Worm (Caenorhabditis elegans): ENCODE results near the gene str-16.

The str-16 gene

ce11 chrV:3288134-3288533, 51.5 kb downstream of the str-16 start:
- TF ChIP-seq jun-1 (tag; optimal IDR thresholded peaks at IDR 0.05) (no peak), elt-2 (tag; optimal IDR thresholded peaks at IDR 0.05) (no peak), fos-1 (tag; optimal IDR thresholded peaks at IDR 0.05) (no peak), snpc-4 (tag; optimal IDR thresholded peaks at IDR 0.05) (no peak), ztf-11 (tag; optimal IDR thresholded peaks at IDR 0.05) (no peak), ZK546.5 (tag; optimal IDR thresholded peaks at IDR 0.05) (no peak), nhr-77 (tag; optimal IDR thresholded peaks at IDR 0.05) (no peak), elt-3 (tag; optimal IDR thresholded peaks at IDR 0.05) (no peak), unc-62 (GFP tag; optimal IDR thresholded peaks at IDR 0.05) (no peak), ceh-28 (tag; optimal IDR thresholded peaks at IDR 0.05) (no peak), ceh-82 (tag; optimal IDR thresholded peaks at IDR 0.05) (no peak), hmg-11 (tag; optimal IDR thresholded peaks at IDR 0.05) (no peak)

ce11 chrV:3289267-3289666, 52.6 kb downstream of the str-16 start, which contains the start of gene F35F10.6:
Gene F35F10.6 (minus strand): TSS chrV:3289367.
- no peak for TF ChIP-seq snpc-4 (tag; optimal IDR thresholded peaks at IDR 0.05)
- TF ChIP-seq elt-2 (tag; optimal IDR thresholded peaks at IDR 0.05): no peak
- TF ChIP-seq ceh-9 (tag; optimal IDR thresholded peaks at IDR 0.05): no peak

Data from whole organism, L3 larva.